Worm (Caenorhabditis elegans): ENCODE results near the gene gna-1.

ce11 chrV:10355773-10356335 lies 35.9 kb upstream of the gna-1 start, which contains the start of gene sluh-7:
- no peak for TF ChIP-seq nfya-1 (tag; optimal IDR thresholded peaks at IDR 0.05; ENCODE audit: borderline replicate concordance, insufficient read depth)
- TF ChIP-seq Y95B8A.8 (GFP tag; IDR thresholded peaks at IDR 0.05): no peak
- TF ChIP-seq gei-17 (GFP tag; optimal IDR thresholded peaks at IDR 0.05): no peak
- peak; percentile 29; the same call in 1 of the 2 replicates for TF ChIP-seq aptf-2 (GFP tag; conservative IDR thresholded peaks at IDR 0.05)
- peak; percentile 47 for TF ChIP-seq pha-4 (tag; optimal IDR thresholded peaks at IDR 0.05)
- peak in 1 of 3 experiments; percentile 83 for TF ChIP-seq lin-35 (GFP tag; optimal IDR thresholded peaks at IDR 0.05)
- no peak for TF ChIP-seq ceh-58 (GFP tag; IDR thresholded peaks at IDR 0.05)
- TF ChIP-seq ama-1 (optimal IDR thresholded peaks at IDR 0.05): no peak
- no peak for TF ChIP-seq ama-1 (GFP tag; optimal IDR thresholded peaks at IDR 0.05)
